7 worm cellular contexts compared by ENCODE assay signal in genomic region chrV:14354258-14354877, ce11.
TF ChIP-seq lines count a peak whose summit lies in the region.

Gene Y49A3A.3 (plus strand): TSS chrV:14354410.

TF ChIP-seq in whole organism, L1 larva, 84 proteins besides CTCF, POLR2A, EP300 and RAD21 (continues in another document):
- TF ChIP-seq sup-37 (GFP tag; optimal IDR thresholded peaks at IDR 0.05; lab: Kevin White, UChicago), result no peak
- no peak for TF ChIP-seq tbx-2 (tag; optimal IDR thresholded peaks at IDR 0.05; lab: Kevin White, UChicago)
- no peak for TF ChIP-seq elt-3 (tag; optimal IDR thresholded peaks at IDR 0.05; lab: Kevin White, UChicago)
- no peak for TF ChIP-seq jun-1 (tag; optimal IDR thresholded peaks at IDR 0.05; lab: Kevin White, UChicago)
- no peak for TF ChIP-seq ces-1 (GFP tag; optimal IDR thresholded peaks at IDR 0.05; lab: Kevin White, UChicago)
- TF ChIP-seq ztf-4 (tag; optimal IDR thresholded peaks at IDR 0.05; lab: Kevin White, UChicago), result peak; percentile 29
- TF ChIP-seq ceh-63 (GFP tag; optimal IDR thresholded peaks at IDR 0.05; lab: Kevin White, UChicago), result no peak
- TF ChIP-seq nhr-90 (tag; optimal IDR thresholded peaks at IDR 0.05; lab: Kevin White, UChicago; ENCODE audit: poor library complexity), result peak; percentile 67
- peak; percentile 60 for TF ChIP-seq nhr-71 (tag; optimal IDR thresholded peaks at IDR 0.05; lab: Kevin White, UChicago)
- TF ChIP-seq hlh-4 (tag; optimal IDR thresholded peaks at IDR 0.05; lab: Kevin White, UChicago), result no peak
- TF ChIP-seq lin-14 (GFP tag; optimal IDR thresholded peaks at IDR 0.05; lab: Kevin White, UChicago), result no peak
- TF ChIP-seq mdl-1 (tag; optimal IDR thresholded peaks at IDR 0.05; lab: Kevin White, UChicago), result no peak
- TF ChIP-seq tlp-1 (tag; optimal IDR thresholded peaks at IDR 0.05; lab: Kevin White, UChicago), result no peak

TF ChIP-seq in whole organism, L2 larva, 48 proteins besides CTCF, POLR2A, EP300 and RAD21 (continues in another document):
- TF ChIP-seq sma-3 (GFP tag; optimal IDR thresholded peaks at IDR 0.05; lab: Kevin White, UChicago), result peak; percentile 45
- TF ChIP-seq nhr-25 (tag; optimal IDR thresholded peaks at IDR 0.05; lab: Kevin White, UChicago), result peak; percentile 44
- peak; percentile 70 for TF ChIP-seq aly-2 (tag; optimal IDR thresholded peaks at IDR 0.05; lab: Kevin White, UChicago)
- peak; percentile 62 for TF ChIP-seq Y55F3AM.14 (GFP tag; optimal IDR thresholded peaks at IDR 0.05; lab: Kevin White, UChicago)
- peak; percentile 37 for TF ChIP-seq lin-13 (GFP tag; optimal IDR thresholded peaks at IDR 0.05; lab: Kevin White, UChicago)
- peak; percentile 17 for TF ChIP-seq sma-9 (GFP tag; optimal IDR thresholded peaks at IDR 0.05; lab: Kevin White, UChicago)
- no peak for TF ChIP-seq sma-9 (tag; optimal IDR thresholded peaks at IDR 0.05; lab: Kevin White, UChicago)
- TF ChIP-seq nhr-129 (tag; optimal IDR thresholded peaks at IDR 0.05; lab: Kevin White, UChicago), result peak; percentile 49
- no peak for TF ChIP-seq nhr-6 (tag; optimal IDR thresholded peaks at IDR 0.05; lab: Kevin White, UChicago)
- peak; percentile 17 for TF ChIP-seq F13H6.1 (tag; optimal IDR thresholded peaks at IDR 0.05; lab: Kevin White, UChicago)
- TF ChIP-seq crh-2 (tag; optimal IDR thresholded peaks at IDR 0.05; lab: Kevin White, UChicago), result peak; percentile 17
- TF ChIP-seq ZK546.5 (tag; optimal IDR thresholded peaks at IDR 0.05; lab: Kevin White, UChicago), result no peak
- TF ChIP-seq gmeb-1 (tag; optimal IDR thresholded peaks at IDR 0.05; lab: Kevin White, UChicago), result peak; percentile 49

TF ChIP-seq in whole organism, L3 larva, 47 proteins besides CTCF, POLR2A, EP300 and RAD21 (continues in another document):
- TF ChIP-seq nhr-237 (tag; optimal IDR thresholded peaks at IDR 0.05; lab: Kevin White, UChicago) (no peak), tbx-2 (tag; optimal IDR thresholded peaks at IDR 0.05; lab: Kevin White, UChicago) (peak; percentile 53), jun-1 (tag; optimal IDR thresholded peaks at IDR 0.05; lab: Kevin White, UChicago) (peak; percentile 41), nhr-43 (tag; optimal IDR thresholded peaks at IDR 0.05; lab: Kevin White, UChicago; ENCODE audit: poor library complexity, severe bottlenecking) (peak; percentile 69), elt-3 (tag; optimal IDR thresholded peaks at IDR 0.05; lab: Kevin White, UChicago) (peak in 1 of 3 experiments; percentile 57), elt-2 (tag; optimal IDR thresholded peaks at IDR 0.05; lab: Kevin White, UChicago) (peak; percentile 48), nhr-77 (tag; optimal IDR thresholded peaks at IDR 0.05; lab: Kevin White, UChicago) (peak; percentile 65), pqm-1 (tag; optimal IDR thresholded peaks at IDR 0.05; lab: Kevin White, UChicago) (peak; percentile 39), ama-1 (optimal IDR thresholded peaks at IDR 0.05; lab: Kevin White, UChicago) (peak; percentile 66), ceh-82 (tag; optimal IDR thresholded peaks at IDR 0.05; lab: Kevin White, UChicago) (peak; percentile 9), snpc-4 (tag; optimal IDR thresholded peaks at IDR 0.05; lab: Kevin White, UChicago) (no peak), ceh-9 (tag; optimal IDR thresholded peaks at IDR 0.05; lab: Kevin White, UChicago) (no peak), lsy-12 (tag; optimal IDR thresholded peaks at IDR 0.05; lab: Kevin White, UChicago) (peak; percentile 40)

TF ChIP-seq in whole organism, L4 larva, 104 proteins besides CTCF, POLR2A, EP300 and RAD21 (continues in another document):
- TF ChIP-seq ctbp-1 (GFP tag; IDR thresholded peaks at IDR 0.05; lab: Robert Waterston, UW), result peak; percentile 40; the same call in 1 of the 2 replicates
- no peak for TF ChIP-seq gei-8 (GFP tag; optimal IDR thresholded peaks at IDR 0.05; lab: Kevin White, UChicago)
- peak; percentile 49; the same call in 1 of the 2 replicates for TF ChIP-seq vab-7 (GFP tag; IDR thresholded peaks at IDR 0.05; lab: Robert Waterston, UW)
- peak; percentile 31 for TF ChIP-seq mes-2 (tag; optimal IDR thresholded peaks at IDR 0.05; lab: Kevin White, UChicago; ENCODE audit: poor library complexity, severe bottlenecking)
- peak; percentile 65 for TF ChIP-seq spr-1 (tag; optimal IDR thresholded peaks at IDR 0.05; lab: Kevin White, UChicago)
- peak; percentile 67 for TF ChIP-seq spr-3 (GFP tag; optimal IDR thresholded peaks at IDR 0.05; lab: Kevin White, UChicago)
- TF ChIP-seq ZK546.5 (tag; optimal IDR thresholded peaks at IDR 0.05; lab: Kevin White, UChicago), result peak in 1 of 2 experiments; percentile 2
- no peak for TF ChIP-seq hlh-30 (tag; optimal IDR thresholded peaks at IDR 0.05; lab: Kevin White, UChicago; ENCODE audit: insufficient read depth)
- no peak for TF ChIP-seq tra-1 (GFP tag; IDR thresholded peaks at IDR 0.05; lab: Robert Waterston, UW)
- peak; percentile 27; the same call in 1 of the 2 replicates for TF ChIP-seq F26F4.8 (GFP tag; conservative IDR thresholded peaks at IDR 0.05; lab: Robert Waterston, UW)
- TF ChIP-seq mxl-3 (GFP tag; optimal IDR thresholded peaks at IDR 0.05; lab: Kevin White, UChicago), result peak; percentile 9
- TF ChIP-seq saeg-2 (GFP tag; IDR thresholded peaks at IDR 0.05; lab: Robert Waterston, UW), result 0 out of 2 replicates have a peak, but pooled peaks have one; percentile 48

TF ChIP-seq in whole organism, early embryonic, 17 proteins besides CTCF, POLR2A, EP300 and RAD21:
- peak; percentile 9 for TF ChIP-seq aly-1 (tag; optimal IDR thresholded peaks at IDR 0.05; lab: Kevin White, UChicago)
- no peak for TF ChIP-seq ceh-36 (tag; optimal IDR thresholded peaks at IDR 0.05; lab: Kevin White, UChicago)
- no peak for TF ChIP-seq B0310.2 (tag; optimal IDR thresholded peaks at IDR 0.05; lab: Kevin White, UChicago)
- TF ChIP-seq ama-1 (optimal IDR thresholded peaks at IDR 0.05; lab: Kevin White, UChicago), result peak; percentile 52
- TF ChIP-seq tra-4 (tag; optimal IDR thresholded peaks at IDR 0.05; lab: Kevin White, UChicago), result no peak

TF ChIP-seq in whole organism, late embryonic, 69 proteins besides CTCF, POLR2A, EP300 and RAD21:
- TF ChIP-seq ceh-9 (tag; optimal IDR thresholded peaks at IDR 0.05; lab: Kevin White, UChicago) (no peak), unc-42 (tag; optimal IDR thresholded peaks at IDR 0.05; lab: Kevin White, UChicago) (no peak), ref-2 (tag; optimal IDR thresholded peaks at IDR 0.05; lab: Kevin White, UChicago) (no peak), unc-55 (GFP tag; optimal IDR thresholded peaks at IDR 0.05; lab: Kevin White, UChicago) (no peak), ama-1 (optimal IDR thresholded peaks at IDR 0.05; lab: Kevin White, UChicago) (peak; percentile 52), Y22D7AL.16 (tag; optimal IDR thresholded peaks at IDR 0.05; lab: Kevin White, UChicago) (no peak), pros-1 (tag; optimal IDR thresholded peaks at IDR 0.05; lab: Kevin White, UChicago) (no peak)

TF ChIP-seq in whole organism, young adult, 124 proteins besides CTCF, POLR2A, EP300 and RAD21 (continues in another document):
- no peak for TF ChIP-seq ceh-40 (GFP tag; IDR thresholded peaks at IDR 0.05; lab: Robert Waterston, UW)
- no peak for TF ChIP-seq attf-6 (GFP tag; IDR thresholded peaks at IDR 0.05; lab: Robert Waterston, UW)
- TF ChIP-seq nhr-80 (tag; optimal IDR thresholded peaks at IDR 0.05; lab: Kevin White, UChicago), result peak; percentile 25
- TF ChIP-seq F55B11.4 (tag; optimal IDR thresholded peaks at IDR 0.05; lab: Kevin White, UChicago; ENCODE audit: borderline replicate concordance, insufficient read depth), result no peak
- TF ChIP-seq F39B2.1 (GFP tag; IDR thresholded peaks at IDR 0.05; lab: Robert Waterston, UW), result peak; percentile 68; the same call in 1 of the 2 replicates
- no peak for TF ChIP-seq aptf-3 (GFP tag; IDR thresholded peaks at IDR 0.05; lab: Robert Waterston, UW)
- TF ChIP-seq ets-4 (GFP tag; optimal IDR thresholded peaks at IDR 0.05; lab: Kevin White, UChicago), result no peak
- TF ChIP-seq T26A5.8 (tag; optimal IDR thresholded peaks at IDR 0.05; lab: Kevin White, UChicago), result no peak
- TF ChIP-seq ztf-3 (GFP tag; optimal IDR thresholded peaks at IDR 0.05; lab: Kevin White, UChicago), result peak; percentile 72
- no peak for TF ChIP-seq ceh-27 (GFP tag; optimal IDR thresholded peaks at IDR 0.05; lab: Kevin White, UChicago)
- peak; percentile 91 for TF ChIP-seq chd-7 (tag; optimal IDR thresholded peaks at IDR 0.05; lab: Kevin White, UChicago)
- peak; percentile 76 for TF ChIP-seq pbrm-1 (GFP tag; IDR thresholded peaks at IDR 0.05; lab: Robert Waterston, UW)
- no peak for TF ChIP-seq madf-8 (GFP tag; conservative IDR thresholded peaks at IDR 0.05; lab: Robert Waterston, UW)
- TF ChIP-seq ztf-25 (GFP tag; IDR thresholded peaks at IDR 0.05; lab: Robert Waterston, UW), result no peak
- TF ChIP-seq F57C9.4 (tag; optimal IDR thresholded peaks at IDR 0.05; lab: Kevin White, UChicago), result peak; percentile 60
- peak; percentile 73 for TF ChIP-seq zim-3 (tag; optimal IDR thresholded peaks at IDR 0.05; lab: Kevin White, UChicago)
- peak; percentile 23; the same call in 1 of the 2 replicates for TF ChIP-seq hmg-1.2 (GFP tag; IDR thresholded peaks at IDR 0.05; lab: Robert Waterston, UW)
- no peak for TF ChIP-seq rec-8 (tag; optimal IDR thresholded peaks at IDR 0.05; lab: Kevin White, UChicago)
- peak; percentile 59; the same call in 1 of the 2 replicates for TF ChIP-seq K11D2.4 (GFP tag; IDR thresholded peaks at IDR 0.05; lab: Robert Waterston, UW)
- no peak for TF ChIP-seq Y67H2A.10 (GFP tag; conservative IDR thresholded peaks at IDR 0.05; lab: Robert Waterston, UW)
- no peak for TF ChIP-seq him-1 (tag; optimal IDR thresholded peaks at IDR 0.05; lab: Kevin White, UChicago)
- TF ChIP-seq B0035.1 (tag; optimal IDR thresholded peaks at IDR 0.05; lab: Kevin White, UChicago), result peak; percentile 65
- no peak for TF ChIP-seq F49E8.2 (tag; optimal IDR thresholded peaks at IDR 0.05; lab: Kevin White, UChicago; ENCODE audit: insufficient read depth)
- no peak for TF ChIP-seq unc-62 (GFP tag; optimal IDR thresholded peaks at IDR 0.05; lab: Kevin White, UChicago)
- TF ChIP-seq lsl-1 (GFP tag; optimal IDR thresholded peaks at IDR 0.05; lab: Kevin White, UChicago), result peak; percentile 2
- TF ChIP-seq lsy-27 (tag; optimal IDR thresholded peaks at IDR 0.05; lab: Kevin White, UChicago; ENCODE audit: borderline replicate concordance, insufficient read depth), result no peak
- TF ChIP-seq repo-1 (tag; optimal IDR thresholded peaks at IDR 0.05; lab: Kevin White, UChicago), result peak; percentile 95
- peak; percentile 63 for TF ChIP-seq hrde-1 (tag; optimal IDR thresholded peaks at IDR 0.05; lab: Kevin White, UChicago; ENCODE audit: borderline replicate concordance)
- TF ChIP-seq madf-3 (GFP tag; IDR thresholded peaks at IDR 0.05; lab: Robert Waterston, UW), result 0 out of 2 replicates have a peak, but pooled peaks have one; percentile 25
- TF ChIP-seq unc-130 (GFP tag; optimal IDR thresholded peaks at IDR 0.05; lab: Kevin White, UChicago), result no peak
- peak; percentile 13 for TF ChIP-seq akir-1 (GFP tag; optimal IDR thresholded peaks at IDR 0.05; lab: Kevin White, UChicago)
- TF ChIP-seq T07F8.4 (tag; optimal IDR thresholded peaks at IDR 0.05; lab: Kevin White, UChicago), result no peak
- TF ChIP-seq F23B12.7 (tag; optimal IDR thresholded peaks at IDR 0.05; lab: Kevin White, UChicago; ENCODE audit: insufficient read depth), result no peak
